Worm (Caenorhabditis elegans): ENCODE measurements around the gene F52H2.3.

F52H2.3 gene

ce11 chrX:2493586-2494175 lies 47.2 kb downstream of the F52H2.3 start (continued):
- TF ChIP-seq cebp-2 (GFP tag; IDR thresholded peaks at IDR 0.05) (0 out of 2 replicates have a peak, but pooled peaks have one; percentile 67), F49E8.2 (tag; optimal IDR thresholded peaks at IDR 0.05; ENCODE audit: insufficient read depth) (no peak), cebp-1 (GFP tag; IDR thresholded peaks at IDR 0.05) (0 out of 2 replicates have a peak, but pooled peaks have one; percentile 32), cebp-1 (tag; optimal IDR thresholded peaks at IDR 0.05) (peak; percentile 86), sea-2 (GFP tag; IDR thresholded peaks at IDR 0.05) (no peak), ztf-26 (tag; optimal IDR thresholded peaks at IDR 0.05) (no peak), ceh-27 (GFP tag; optimal IDR thresholded peaks at IDR 0.05) (no peak)
